Worm (Caenorhabditis elegans) whole organism, late embryonic: ENCODE measurements around the gene sdf-9.

Experiments used
- C38D4.7 ChIP-seq: fragments of 200-800 bp; sonication (Bioruptor generic); optimal IDR thresholded peaks from 2 replicates; lab custom pipeline; 2018; ENCODE audit warnings: mild to moderate bottlenecking, missing genetic modification characterization, moderate library complexity, missing compliant biosample characterization
- K09A11.1 ChIP-seq: sonication (generic microtip); optimal IDR thresholded peaks from 2 replicates; lab custom pipeline; 2017; ENCODE audit warnings: antibody characterized with exemption, mild to moderate bottlenecking, missing genetic modification characterization, missing compliant biosample characterization; ENCODE audit not compliant: insufficient read depth
- Y22D7AL.16 ChIP-seq: sonication (generic microtip); optimal IDR thresholded peaks from 2 replicates; lab custom pipeline; 2016; ENCODE audit warnings: missing genetic modification characterization, missing compliant biosample characterization
- ama-1 ChIP-seq: fragments of 150-350 bp; optimal IDR thresholded peaks from 2 replicates; lab custom pipeline; 2014
- ceh-14 ChIP-seq: sonication (generic microtip); optimal IDR thresholded peaks from 2 replicates; lab custom pipeline; 2016; ENCODE audit warnings: missing genotype, missing genetic modification characterization, missing compliant biosample characterization
- ceh-18 ChIP-seq: sonication (generic microtip); optimal IDR thresholded peaks from 2 replicates; lab custom pipeline; 2016; ENCODE audit warnings: missing genetic modification characterization, missing compliant biosample characterization
- ceh-19 ChIP-seq: fragments of 200-800 bp; sonication (Bioruptor generic); optimal IDR thresholded peaks from 2 replicates; lab custom pipeline; 2018; ENCODE audit warnings: mild to moderate bottlenecking, missing genetic modification characterization, missing compliant biosample characterization
- ceh-2 ChIP-seq: sonication (generic microtip); optimal IDR thresholded peaks from 2 replicates; lab custom pipeline; 2016; ENCODE audit warnings: missing genotype, missing genetic modification characterization, missing compliant biosample characterization
- ceh-22 ChIP-seq: sonication (generic microtip); optimal IDR thresholded peaks from 2 replicates; lab custom pipeline; 2017; ENCODE audit warnings: missing biosample characterization, missing genetic modification characterization
- ceh-24 ChIP-seq: sonication (generic microtip); optimal IDR thresholded peaks from 2 replicates; lab custom pipeline; 2016; ENCODE audit warnings: mild to moderate bottlenecking, missing genetic modification characterization, missing compliant biosample characterization
- ceh-31 ChIP-seq: sonication (generic microtip); optimal IDR thresholded peaks from 2 replicates; lab custom pipeline; 2016; ENCODE audit warnings: missing genetic modification characterization, missing compliant biosample characterization
- ceh-34 ChIP-seq: sonication (generic microtip); optimal IDR thresholded peaks from 2 replicates; lab custom pipeline; 2016; ENCODE audit warnings: mild to moderate bottlenecking, missing genetic modification characterization, missing compliant biosample characterization
- ceh-45 ChIP-seq: fragments of 200-800 bp; sonication (Bioruptor generic); IDR thresholded peaks from 2 replicates; pipeline ENCODE4 v1.3.6; 2022; ENCODE audit warnings: missing genetic modification reagents, missing genetic modification characterization, missing compliant biosample characterization
- ceh-48 ChIP-seq: sonication (generic microtip); optimal IDR thresholded peaks from 2 replicates; lab custom pipeline; 2016; ENCODE audit warnings: missing genetic modification characterization, inconsistent platforms, missing compliant biosample characterization
- ceh-6 ChIP-seq: fragments of 200-800 bp; sonication (Bioruptor generic); optimal IDR thresholded peaks from 2 replicates; lab custom pipeline; 2018; ENCODE audit warnings: mild to moderate bottlenecking, missing genetic modification characterization, missing compliant biosample characterization
- che-1 ChIP-seq: sonication (generic microtip); optimal IDR thresholded peaks from 2 replicates; lab custom pipeline; 2016; ENCODE audit warnings: mild to moderate bottlenecking, missing genetic modification characterization, missing compliant biosample characterization
- dve-1 ChIP-seq: sonication (generic microtip); optimal IDR thresholded peaks from 2 replicates; lab custom pipeline; 2017; ENCODE audit warnings: antibody characterized with exemption, mild to moderate bottlenecking, missing genetic modification characterization, missing compliant biosample characterization
- elt-4 ChIP-seq: sonication (generic microtip); optimal IDR thresholded peaks from 2 replicates; lab custom pipeline; 2016; ENCODE audit warnings: missing genetic modification characterization, missing compliant biosample characterization
- ets-4 ChIP-seq: sonication (generic microtip); optimal IDR thresholded peaks from 2 replicates; lab custom pipeline; 2016; ENCODE audit warnings: missing genetic modification characterization, missing compliant biosample characterization
- fax-1 ChIP-seq: sonication (generic microtip); optimal IDR thresholded peaks from 2 replicates; lab custom pipeline; 2016; ENCODE audit warnings: missing genotype, missing genetic modification characterization, missing compliant biosample characterization
- fkh-6 ChIP-seq: sonication (generic microtip); optimal IDR thresholded peaks from 2 replicates; lab custom pipeline; 2016; ENCODE audit warnings: missing genetic modification characterization, missing compliant biosample characterization
- hlh-15 ChIP-seq: sonication (generic microtip); optimal IDR thresholded peaks from 2 replicates; lab custom pipeline; 2016; ENCODE audit warnings: missing genetic modification characterization, missing compliant biosample characterization
- hlh-30 ChIP-seq: sonication (generic microtip); optimal IDR thresholded peaks from 2 replicates; lab custom pipeline; 2017; ENCODE audit warnings: antibody characterized with exemption, missing genetic modification characterization, missing compliant biosample characterization; ENCODE audit not compliant: insufficient read depth
- hlh-8 ChIP-seq: sonication (generic microtip); optimal IDR thresholded peaks from 2 replicates; lab custom pipeline; 2016; ENCODE audit warnings: missing genotype, missing genetic modification characterization, missing compliant biosample characterization
- lin-11 ChIP-seq: fragments of 200-800 bp; sonication (Bioruptor generic); optimal IDR thresholded peaks from 2 replicates; lab custom pipeline; 2018; ENCODE audit warnings: mild to moderate bottlenecking, missing genetic modification characterization, missing compliant biosample characterization
- madf-2 ChIP-seq: sonication (generic microtip); optimal IDR thresholded peaks from 2 replicates; lab custom pipeline; 2017; ENCODE audit warnings: missing genetic modification characterization, missing compliant biosample characterization
- nfya-1 ChIP-seq: sonication (generic microtip); optimal IDR thresholded peaks from 2 replicates; lab custom pipeline; 2017; ENCODE audit warnings: missing genetic modification characterization, mild to moderate bottlenecking, missing compliant biosample characterization, antibody characterized with exemption, moderate library complexity
- nhr-232 ChIP-seq: sonication (generic microtip); optimal IDR thresholded peaks from 2 replicates; lab custom pipeline; 2016; ENCODE audit warnings: missing genetic modification characterization, missing compliant biosample characterization
- npax-4 ChIP-seq: sonication (generic microtip); optimal IDR thresholded peaks from 2 replicates; lab custom pipeline; 2016; ENCODE audit warnings: missing genetic modification characterization, missing compliant biosample characterization
- odd-2 ChIP-seq: sonication (generic microtip); optimal IDR thresholded peaks from 2 replicates; lab custom pipeline; 2017; ENCODE audit warnings: antibody characterized with exemption, mild to moderate bottlenecking, missing genetic modification characterization, missing compliant biosample characterization
- pha-2 ChIP-seq: sonication (generic microtip); optimal IDR thresholded peaks from 2 replicates; lab custom pipeline; 2017; ENCODE audit warnings: mild to moderate bottlenecking, missing genetic modification characterization, missing compliant biosample characterization
- pha-4 ChIP-seq: fragments of 150-350 bp; optimal IDR thresholded peaks from 2 replicates; lab custom pipeline; 2018; ENCODE audit warnings: missing biosample characterization, missing genetic modification reagents, missing genetic modification characterization
- pqm-1 ChIP-seq: sonication (generic microtip); optimal IDR thresholded peaks from 2 replicates; lab custom pipeline; 2016; ENCODE audit warnings: missing genetic modification characterization, missing compliant biosample characterization
- pros-1 ChIP-seq: fragments of 150-350 bp; optimal IDR thresholded peaks from 2 replicates; lab custom pipeline; 2014; ENCODE audit warnings: missing biosample characterization, missing genetic modification reagents, missing genetic modification characterization
- rnt-1 ChIP-seq: sonication (generic microtip); optimal IDR thresholded peaks from 2 replicates; lab custom pipeline; 2016; ENCODE audit warnings: missing genetic modification characterization, missing compliant biosample characterization
- sox-4 ChIP-seq: sonication (generic microtip); optimal IDR thresholded peaks from 2 replicates; lab custom pipeline; 2017; ENCODE audit warnings: mild to moderate bottlenecking, missing genetic modification characterization, inconsistent platforms, missing compliant biosample characterization
- syd-9 ChIP-seq: sonication (generic microtip); optimal IDR thresholded peaks from 2 replicates; lab custom pipeline; 2016; ENCODE audit warnings: mild to moderate bottlenecking, missing genetic modification characterization, moderate library complexity, missing compliant biosample characterization
- tbx-2 ChIP-seq: sonication (generic microtip); optimal IDR thresholded peaks from 2 replicates; lab custom pipeline; 2016; ENCODE audit warnings: missing genetic modification characterization, missing compliant biosample characterization
- tbx-7 ChIP-seq: sonication (generic microtip); optimal IDR thresholded peaks from 2 replicates; lab custom pipeline; 2016; ENCODE audit warnings: missing genotype, missing genetic modification characterization, missing compliant biosample characterization
- unc-42 ChIP-seq: sonication (generic microtip); optimal IDR thresholded peaks from 2 replicates; lab custom pipeline; 2016; ENCODE audit warnings: missing genotype, missing genetic modification characterization, missing compliant biosample characterization
- unc-55 ChIP-seq: sonication (generic microtip); optimal IDR thresholded peaks from 2 replicates; lab custom pipeline; 2017; ENCODE audit warnings: missing biosample characterization, missing genetic modification reagents, missing genetic modification characterization
- unc-86 ChIP-seq: sonication (generic microtip); optimal IDR thresholded peaks from 2 replicates; lab custom pipeline; 2016; ENCODE audit warnings: missing genetic modification characterization, missing compliant biosample characterization
- zip-5 ChIP-seq: sonication (generic microtip); optimal IDR thresholded peaks from 2 replicates; lab custom pipeline; 2016; ENCODE audit warnings: missing genetic modification characterization, missing compliant biosample characterization

The sdf-9 gene

ce11 chrV:20771702-20772101 is 26.3 kb upstream of the sdf-9 start:
- peak; percentile 99 for TF ChIP-seq unc-55 (GFP tag; lab: Kevin White, UChicago)
- TF ChIP-seq npax-4: no peak
- TF ChIP-seq rnt-1 (tag; lab: Kevin White, UChicago): peak; percentile 31
- peak; percentile 7 for TF ChIP-seq ceh-18 (tag; lab: Kevin White, UChicago)
- TF ChIP-seq ceh-34: no peak
- no peak for TF ChIP-seq odd-2

ce11 chrV:20773647-20774046 is 24.4 kb upstream of the sdf-9 start, which contains the start of gene F38A6.5:
TSS of gene F38A6.5 (minus strand) at chrV:20773747.
- TF ChIP-seq ceh-22 (tag; lab: Kevin White, UChicago): no peak
- no peak for TF ChIP-seq ceh-45 (GFP tag; lab: Robert Waterston, UW)
- TF ChIP-seq ceh-24: no peak
- TF ChIP-seq sox-4: no peak
- TF ChIP-seq Y22D7AL.16 (tag; lab: Kevin White, UChicago): no peak
- no peak for TF ChIP-seq nhr-232 (tag; lab: Kevin White, UChicago)
- TF ChIP-seq K09A11.1 (tag; lab: Kevin White, UChicago): no peak
- TF ChIP-seq ets-4 (tag; lab: Kevin White, UChicago): no peak
- TF ChIP-seq pqm-1 (tag; lab: Kevin White, UChicago): no peak
- no peak for TF ChIP-seq lin-11 (tag; lab: Kevin White, UChicago)

- TF ChIP-seq unc-42 (no peak), rnt-1 (tag; lab: Kevin White, UChicago) (no peak), ceh-19 (no peak), ceh-24 (no peak), unc-86 (tag; lab: Kevin White, UChicago) (no peak), ceh-2 (tag; lab: Kevin White, UChicago) (no peak), ceh-45 (GFP tag; lab: Robert Waterston, UW) (no peak), ceh-14 (tag; lab: Kevin White, UChicago) (no peak), lin-11 (tag; lab: Kevin White, UChicago) (no peak), dve-1 (no peak), ceh-31 (tag; lab: Kevin White, UChicago) (no peak), madf-2 (tag; lab: Kevin White, UChicago) (no peak), hlh-30 (tag; lab: Kevin White, UChicago) (no peak)
Observed at ce11 chrV:20775269-20775668, 22.7 kb upstream of the sdf-9 start, which contains the start of gene F38A6.4. TSS of gene F38A6.4 (minus strand) at chrV:20775369.

ce11 chrV:20776761-20777160 is 21.3 kb upstream of the sdf-9 start:
- TF ChIP-seq ama-1 (lab: Kevin White, UChicago) (no peak), nhr-232 (tag; lab: Kevin White, UChicago) (no peak), ceh-24 (no peak), tbx-7 (tag; lab: Kevin White, UChicago) (no peak), ceh-2 (tag; lab: Kevin White, UChicago) (no peak), pros-1 (tag; lab: Kevin White, UChicago) (no peak), pha-4 (tag; lab: Kevin White, UChicago) (no peak), hlh-15 (no peak), ceh-19 (no peak), syd-9 (tag; lab: Kevin White, UChicago) (no peak), tbx-2 (tag; lab: Kevin White, UChicago) (no peak), dve-1 (no peak), nfya-1 (tag; lab: Kevin White, UChicago) (no peak), hlh-30 (tag; lab: Kevin White, UChicago) (no peak), fkh-6 (tag; lab: Kevin White, UChicago) (no peak), fax-1 (tag; lab: Kevin White, UChicago) (no peak), Y22D7AL.16 (tag; lab: Kevin White, UChicago) (no peak)

ce11 chrV:20778257-20778697 is 19.7 kb upstream of the sdf-9 start:
- peak; percentile 78 for TF ChIP-seq hlh-8 (tag; lab: Kevin White, UChicago)
- TF ChIP-seq C38D4.7 (GFP tag; lab: Kevin White, UChicago): no peak
- TF ChIP-seq hlh-15: no peak
- peak; percentile 27 for TF ChIP-seq pha-2 (tag; lab: Kevin White, UChicago)
- TF ChIP-seq unc-55 (GFP tag; lab: Kevin White, UChicago): peak; percentile 94
- TF ChIP-seq che-1: no peak
- TF ChIP-seq hlh-30 (tag; lab: Kevin White, UChicago): peak; percentile 98
- no peak for TF ChIP-seq elt-4 (tag; lab: Kevin White, UChicago)
- TF ChIP-seq odd-2: no peak
- TF ChIP-seq sox-4: no peak
- TF ChIP-seq ceh-48: no peak
- TF ChIP-seq ceh-6 (GFP tag; lab: Kevin White, UChicago): no peak
- no peak for TF ChIP-seq fkh-6 (tag; lab: Kevin White, UChicago)
- TF ChIP-seq zip-5: no peak
- peak; percentile 80 for TF ChIP-seq madf-2 (tag; lab: Kevin White, UChicago)
- TF ChIP-seq ceh-2 (tag; lab: Kevin White, UChicago): no peak
- no peak for TF ChIP-seq ceh-45 (GFP tag; lab: Robert Waterston, UW)
- peak; percentile 61 for TF ChIP-seq ceh-14 (tag; lab: Kevin White, UChicago)
- no peak for TF ChIP-seq npax-4
- peak; percentile 10 for TF ChIP-seq Y22D7AL.16 (tag; lab: Kevin White, UChicago)
